Fruit fly (Drosophila melanogaster) whole organism, embryonic: ENCODE measurements around the gene Pez.

ENCODE experiments used
- B-H2 ChIP-seq: fragments of 200-800 bp; sonication (Bioruptor generic); optimal IDR thresholded peaks from 2 replicates; lab custom pipeline; 2018; ENCODE audit warnings: missing biosample characterization, mild to moderate bottlenecking, missing genetic modification characterization
- CG10979 ChIP-seq: fragments of 200-800 bp; sonication (Bioruptor generic); optimal IDR thresholded peaks from 2 replicates; lab custom pipeline; 2018; ENCODE audit warnings: missing biosample characterization, mild to moderate bottlenecking, missing genetic modification characterization, moderate library complexity
- CG12155 ChIP-seq: fragments of 200-800 bp; sonication (Bioruptor generic); optimal IDR thresholded peaks from 3 replicates; lab custom pipeline; 2016; ENCODE audit warnings: missing biosample characterization, missing genetic modification characterization
- CG12769 ChIP-seq: fragments of 200-800 bp; sonication (Bioruptor generic); optimal IDR thresholded peaks from 2 replicates; lab custom pipeline; 2019; ENCODE audit warnings: missing biosample characterization, mild to moderate bottlenecking, missing genetic modification characterization, moderate library complexity
- CG13123 ChIP-seq: fragments of 200-800 bp; sonication (Bioruptor generic); optimal IDR thresholded peaks from 2 replicates; lab custom pipeline; 2016; ENCODE audit warnings: missing biosample characterization, missing genetic modification characterization
- CG14441 ChIP-seq: fragments of 200-800 bp; sonication (Bioruptor generic); IDR thresholded peaks from 2 replicates; pipeline ENCODE4 v1.3.6; 2022; ENCODE audit warnings: missing biosample characterization, missing genetic modification characterization
- CG14667 ChIP-seq: fragments of 200-800 bp; sonication (Bioruptor generic); IDR thresholded peaks from 2 replicates; pipeline ENCODE4 v1.3.6; 2022; ENCODE audit warnings: missing biosample characterization, missing genetic modification characterization
- CG1647 ChIP-seq: fragments of 200-800 bp; sonication (Bioruptor generic); optimal IDR thresholded peaks from 3 replicates; lab custom pipeline; 2016; ENCODE audit warnings: missing biosample characterization, missing genetic modification characterization
- CG31388 ChIP-seq: fragments of 200-800 bp; sonication (Bioruptor generic); optimal IDR thresholded peaks from 2 replicates; lab custom pipeline; 2016; ENCODE audit warnings: missing biosample characterization, missing genetic modification characterization
- CG32772 ChIP-seq: fragments of 200-800 bp; sonication (Bioruptor generic); IDR thresholded peaks from 2 replicates; pipeline ENCODE4 v1.3.6; 2022; ENCODE audit warnings: missing biosample characterization, missing genetic modification characterization
- CG3281 ChIP-seq: fragments of 200-800 bp; sonication (Bioruptor generic); optimal IDR thresholded peaks from 3 replicates; lab custom pipeline; 2017; ENCODE audit warnings: missing biosample characterization, mild to moderate bottlenecking, missing genetic modification characterization
- CG5245 ChIP-seq: fragments of 200-800 bp; sonication (Bioruptor generic); optimal IDR thresholded peaks from 3 replicates; lab custom pipeline; 2016; ENCODE audit warnings: missing biosample characterization, missing genetic modification characterization
- CG6654 ChIP-seq: fragments of 200-800 bp; sonication (Bioruptor generic); optimal IDR thresholded peaks from 2 replicates; lab custom pipeline; 2017; ENCODE audit warnings: missing biosample characterization, mild to moderate bottlenecking, missing genetic modification characterization
- CG7357 ChIP-seq: fragments of 200-800 bp; sonication (Bioruptor generic); IDR thresholded peaks from 3 replicates; pipeline ENCODE4 v1.3.6; 2022; ENCODE audit warnings: missing biosample characterization, missing genetic modification characterization
- CG8765 ChIP-seq: fragments of 200-800 bp; sonication (Bioruptor generic); IDR thresholded peaks from 2 replicates; pipeline ENCODE4 v1.3.6; 2022; ENCODE audit warnings: missing biosample characterization, missing genetic modification characterization
- CoRest ChIP-seq: fragments of 200-800 bp; sonication (Bioruptor generic); optimal IDR thresholded peaks from 3 replicates; lab custom pipeline; 2018; ENCODE audit warnings: missing biosample characterization, mild to moderate bottlenecking, missing genetic modification characterization, moderate library complexity
- Dbx ChIP-seq: fragments of 200-800 bp; sonication (Bioruptor generic); IDR thresholded peaks from 3 replicates; pipeline ENCODE4 v1.3.6; 2022; ENCODE audit warnings: missing biosample characterization, missing genetic modification characterization
- NfI ChIP-seq: fragments of 200-800 bp; sonication (Bioruptor generic); optimal IDR thresholded peaks from 3 replicates; lab custom pipeline; 2018; ENCODE audit warnings: missing biosample characterization, mild to moderate bottlenecking, missing genetic modification characterization, moderate library complexity
- Ptx1 ChIP-seq: fragments of 200-800 bp; sonication (Bioruptor generic); IDR thresholded peaks from 2 replicates; pipeline ENCODE4 v1.3.6; 2022; ENCODE audit warnings: missing biosample characterization, missing genetic modification characterization
- Sox102F ChIP-seq: fragments of 200-800 bp; sonication (Bioruptor generic); optimal IDR thresholded peaks from 2 replicates; lab custom pipeline; 2018; ENCODE audit warnings: missing biosample characterization, mild to moderate bottlenecking, missing genetic modification characterization, moderate library complexity
- Vsx1 ChIP-seq: fragments of 200-800 bp; sonication (Bioruptor generic); optimal IDR thresholded peaks from 2 replicates; lab custom pipeline; 2017; ENCODE audit warnings: missing biosample characterization, mild to moderate bottlenecking, missing genetic modification characterization, missing genetic modification reagents
- ac ChIP-seq: fragments of 200-800 bp; sonication (Bioruptor generic); optimal IDR thresholded peaks from 3 replicates; lab custom pipeline; 2017; ENCODE audit warnings: missing biosample characterization, mild to moderate bottlenecking, missing genetic modification characterization
- ap ChIP-seq: fragments of 200-800 bp; sonication (Bioruptor generic); IDR thresholded peaks from 2 replicates; pipeline ENCODE4 v1.3.6; 2022; ENCODE audit warnings: missing biosample characterization, missing genetic modification characterization
- ash1 ChIP-seq: fragments of 200-800 bp; sonication (Bioruptor generic); optimal IDR thresholded peaks from 2 replicates; lab custom pipeline; 2018; ENCODE audit warnings: missing biosample characterization, mild to moderate bottlenecking, missing genetic modification characterization
- bsh ChIP-seq, 2 experiments: fragments of 200-800 bp; sonication (Bioruptor generic); optimal IDR thresholded peaks; 2 replicates each; lab custom pipeline; 2017 to 2018; ENCODE audit warnings: mild to moderate bottlenecking in 2 of 2, missing biosample characterization in 2 of 2, missing genetic modification characterization in 2 of 2, moderate library complexity in 1 of 2
- crol ChIP-seq: fragments of 200-800 bp; sonication (Bioruptor generic); IDR thresholded peaks from 2 replicates; pipeline ENCODE4 v1.3.6; 2022; ENCODE audit warnings: missing biosample characterization, missing genetic modification characterization
- ewg ChIP-seq: fragments of 200-800 bp; sonication (Bioruptor generic); optimal IDR thresholded peaks from 3 replicates; lab custom pipeline; 2017; ENCODE audit warnings: mild to moderate bottlenecking, missing biosample characterization, missing genetic modification reagents, missing genetic modification characterization
- gce ChIP-seq: fragments of 200-800 bp; sonication (Bioruptor generic); IDR thresholded peaks from 3 replicates; pipeline ENCODE4 v1.3.6; 2022; ENCODE audit warnings: missing biosample characterization, missing genetic modification characterization
- kay ChIP-seq: fragments of 200-800 bp; sonication (Bioruptor generic); optimal IDR thresholded peaks from 2 replicates; lab custom pipeline; 2016; ENCODE audit warnings: missing biosample characterization, missing genetic modification characterization
- klu ChIP-seq: fragments of 200-800 bp; sonication (Bioruptor generic); IDR thresholded peaks from 2 replicates; pipeline ENCODE4 v1.3.6; 2022; ENCODE audit warnings: missing biosample characterization, missing genetic modification characterization
- lbe ChIP-seq: fragments of 200-800 bp; sonication (Bioruptor generic); optimal IDR thresholded peaks from 2 replicates; lab custom pipeline; 2016; ENCODE audit warnings: missing biosample characterization, mild to moderate bottlenecking, missing genetic modification characterization
- mld ChIP-seq: fragments of 200-800 bp; sonication (Bioruptor generic); IDR thresholded peaks from 3 replicates; pipeline ENCODE4 v1.3.6; 2022; ENCODE audit warnings: missing biosample characterization, missing genetic modification characterization; ENCODE audit not compliant: partially characterized antibody
- psq ChIP-seq: fragments of 200-800 bp; sonication (Bioruptor generic); optimal IDR thresholded peaks from 2 replicates; lab custom pipeline; 2017; ENCODE audit warnings: missing biosample characterization, missing genetic modification characterization
- repo ChIP-seq: fragments of 200-800 bp; sonication (Bioruptor generic); optimal IDR thresholded peaks from 2 replicates; lab custom pipeline; 2016; ENCODE audit warnings: missing biosample characterization, missing genetic modification characterization
- sens ChIP-seq: fragments of 200-800 bp; sonication (Bioruptor generic); peaks from one replicate; lab custom pipeline; 2016; ENCODE audit warnings: missing biosample characterization, missing genetic modification characterization
- sima ChIP-seq: fragments of 200-800 bp; sonication (Bioruptor generic); optimal IDR thresholded peaks from 2 replicates; lab custom pipeline; 2016; ENCODE audit warnings: missing biosample characterization, missing genetic modification characterization
- stwl ChIP-seq: fragments of 200-800 bp; sonication (Bioruptor generic); optimal IDR thresholded peaks from 3 replicates; lab custom pipeline; 2018; ENCODE audit warnings: missing biosample characterization, mild to moderate bottlenecking, missing genetic modification characterization, moderate library complexity
- twi ChIP-seq: fragments of 200-800 bp; optimal IDR thresholded peaks from 2 replicates; lab custom pipeline; 2019; ENCODE audit warnings: missing biosample characterization, mild to moderate bottlenecking, missing genetic modification characterization, moderate library complexity
- wdn ChIP-seq: fragments of 200-800 bp; sonication (Bioruptor generic); IDR thresholded peaks from 2 replicates; pipeline ENCODE4 v1.3.6; 2022; ENCODE audit warnings: missing biosample characterization, missing genetic modification characterization

Pez gene

DNA sequence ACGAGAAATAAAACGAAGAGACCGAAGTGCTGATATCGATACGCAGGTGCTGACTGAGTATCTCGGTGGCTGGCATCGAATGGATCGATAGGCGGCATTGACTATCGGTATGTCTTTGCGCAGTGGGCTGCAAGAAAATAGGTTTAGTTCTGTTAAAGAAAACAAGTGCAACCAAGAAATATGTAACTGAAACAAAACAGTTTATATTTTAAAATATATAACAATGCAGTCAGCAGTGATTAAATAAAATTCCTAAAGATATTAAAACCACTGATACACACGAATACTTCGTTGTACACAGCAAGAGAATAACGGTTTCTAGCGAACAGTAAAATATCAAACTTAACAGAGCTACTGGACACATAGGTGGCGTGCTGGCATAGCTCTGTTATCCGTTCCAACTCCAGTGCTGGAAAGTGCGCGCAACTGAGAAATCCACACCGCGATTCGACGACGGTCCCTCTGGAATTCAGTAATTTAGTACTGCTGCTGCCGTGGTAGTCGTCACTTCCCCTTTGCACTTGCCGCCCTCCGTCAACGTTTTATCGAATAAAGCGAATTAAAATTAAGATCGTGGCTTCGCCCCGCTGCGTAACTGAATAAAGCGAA lies at the start of gene Pez, which contains the start of gene Cpr (continued):
- no peak for TF ChIP-seq Vsx1 (GFP tag; lab: Kevin White, UChicago)
- no peak for TF ChIP-seq gce (GFP tag; lab: Robert Waterston, UW)
- peak; percentile 19 for TF ChIP-seq ewg (GFP tag; lab: Kevin White, UChicago)
- TF ChIP-seq CG6654 (GFP tag; lab: Kevin White, UChicago) = peak; percentile 50
- TF ChIP-seq psq (GFP tag; lab: Kevin White, UChicago) = no peak
- TF ChIP-seq crol (GFP tag; lab: Robert Waterston, UW) = peak; percentile 76
- peak; percentile 45 for TF ChIP-seq CoRest
- no peak for TF ChIP-seq bsh (GFP tag; optimal IDR thresholded peaks at IDR 0.05; lab: Kevin White, UChicago)
- TF ChIP-seq, all 482 proteins: peak for 206

DNA sequence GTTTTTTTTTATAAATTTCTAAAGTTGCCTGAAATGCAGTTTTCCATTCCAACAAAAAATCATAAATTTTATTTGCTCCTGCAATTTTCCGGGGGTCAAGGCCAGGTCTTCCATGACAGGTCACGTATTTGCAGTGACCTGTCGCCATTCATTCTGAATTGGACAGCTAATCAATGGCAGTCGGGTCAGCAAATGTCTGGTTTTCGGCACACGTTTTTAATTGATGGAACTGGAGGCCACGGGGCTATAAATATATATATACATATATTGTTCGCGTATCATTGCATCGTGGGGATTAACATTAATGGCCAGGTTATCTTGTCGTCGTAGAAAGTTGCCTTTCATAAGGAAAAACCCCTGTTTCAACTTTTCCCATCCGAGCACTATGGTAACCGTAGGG lies 48.6 kb upstream of the Pez start:
- no peak for TF ChIP-seq klu
- no peak for TF ChIP-seq Dbx (GFP tag; lab: Robert Waterston, UW)
- no peak for TF ChIP-seq kay (GFP tag; lab: Kevin White, UChicago)
- no peak for TF ChIP-seq CG12769
- no peak for TF ChIP-seq CG31388 (GFP tag; lab: Kevin White, UChicago)
- no peak for TF ChIP-seq wdn

DNA sequence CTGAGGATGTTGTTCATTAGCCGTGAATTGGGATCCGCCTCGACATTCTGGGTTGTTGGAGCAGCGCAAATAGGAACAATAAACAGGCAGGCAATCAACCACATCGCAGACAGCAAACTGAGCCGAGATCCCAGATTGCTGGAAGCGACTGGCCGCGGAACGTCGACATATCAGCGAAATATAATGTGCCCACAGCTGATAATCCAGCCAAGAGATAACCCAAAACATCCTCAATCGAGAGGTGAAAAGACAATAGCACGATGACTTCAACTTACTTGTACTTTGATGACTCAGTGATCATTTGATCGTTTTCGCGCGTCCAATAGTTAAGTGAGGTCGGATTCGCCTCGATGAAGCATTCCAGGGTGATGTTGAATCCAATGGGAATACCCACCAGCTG lies 46.9 kb upstream of the Pez start, which contains the start of gene Nepl6:
TSS of gene Nepl6 (minus strand) at position 104 of the 400 bp plus-strand sequence.
- TF ChIP-seq sens (GFP tag; lab: Kevin White, UChicago) (no peak), CG14441 (GFP tag; lab: Robert Waterston, UW) (no peak), stwl (tag; lab: Kevin White, UChicago) (no peak), ac (GFP tag; lab: Kevin White, UChicago) (no peak), CG7357 (GFP tag; lab: Robert Waterston, UW) (no peak), repo (no peak)

DNA sequence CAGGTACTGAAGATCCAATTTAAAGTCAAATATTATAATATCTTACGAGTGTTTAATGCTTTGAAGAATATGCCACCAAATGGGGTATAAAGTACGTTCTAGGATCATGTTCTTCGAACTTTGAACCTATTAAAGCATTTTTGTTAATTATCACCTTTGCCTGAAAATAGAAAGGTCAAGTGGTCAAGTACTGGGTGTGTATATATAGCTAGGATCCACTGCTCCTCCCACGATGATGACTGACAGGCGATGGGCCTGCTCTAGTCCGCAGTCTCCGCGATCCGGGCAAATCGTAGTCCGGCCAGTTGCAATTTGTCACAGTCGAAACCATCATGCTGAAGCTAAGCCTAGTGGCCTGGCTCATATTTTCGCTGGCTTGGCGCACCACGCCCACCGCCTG lies 42.5 kb upstream of the Pez start, which contains the start of gene Nepl5:
TSS of gene Nepl5 (plus strand) at position 301 of the 400 bp plus-strand sequence.
- no peak for TF ChIP-seq kay (GFP tag; lab: Kevin White, UChicago)
- TF ChIP-seq CG5245 (GFP tag; lab: Kevin White, UChicago) = no peak
- no peak for TF ChIP-seq CG14667
- TF ChIP-seq CG32772 (GFP tag; lab: Robert Waterston, UW) = no peak
- no peak for TF ChIP-seq ap (GFP tag; lab: Robert Waterston, UW)
- no peak for TF ChIP-seq Ptx1 (GFP tag; lab: Robert Waterston, UW)
- TF ChIP-seq CG13123 = no peak
- TF ChIP-seq CG10979 (tag; lab: Kevin White, UChicago) = no peak
- no peak for TF ChIP-seq lbe (GFP tag; lab: Kevin White, UChicago)
- no peak for TF ChIP-seq CG8765 (GFP tag; lab: Robert Waterston, UW)
- no peak for TF ChIP-seq NfI (GFP tag; lab: Kevin White, UChicago)
- TF ChIP-seq CG3281 (GFP tag; lab: Kevin White, UChicago) = no peak
- no peak for TF ChIP-seq CG1647 (GFP tag; lab: Kevin White, UChicago)
- no peak for TF ChIP-seq Sox102F
- no peak for TF ChIP-seq ash1 (GFP tag; lab: Kevin White, UChicago)
- TF ChIP-seq mld = no peak
- TF ChIP-seq B-H2 (GFP tag; lab: Kevin White, UChicago) = no peak
- no peak for TF ChIP-seq sima (GFP tag; lab: Kevin White, UChicago)
- TF ChIP-seq twi (tag; lab: Kevin White, UChicago) = no peak
- no peak for TF ChIP-seq CG12155 (GFP tag; lab: Kevin White, UChicago)
